Fruit fly (Drosophila melanogaster) whole organism, embryonic: ENCODE measurements around the gene Smvt.

ENCODE experiments used
- ATbp ChIP-seq: fragments of 200-800 bp; sonication (Bioruptor generic); optimal IDR thresholded peaks from 2 replicates; lab custom pipeline; 2017; ENCODE audit warnings: missing biosample characterization, mild to moderate bottlenecking, missing genetic modification characterization, missing genetic modification reagents
- Atf6 ChIP-seq: fragments of 200-800 bp; sonication (Bioruptor generic); IDR thresholded peaks from 2 replicates; pipeline ENCODE4 v1.3.6; 2022; ENCODE audit warnings: missing biosample characterization, missing genetic modification characterization
- Bgb ChIP-seq: fragments of 200-800 bp; sonication (Bioruptor generic); IDR thresholded peaks from 2 replicates; pipeline ENCODE4 v1.3.6; 2022; ENCODE audit warnings: missing biosample characterization, missing genetic modification characterization; ENCODE audit not compliant: partially characterized antibody
- Blimp-1 ChIP-seq: fragments of 200-800 bp; sonication (Bioruptor generic); optimal IDR thresholded peaks from 3 replicates; lab custom pipeline; 2018; ENCODE audit warnings: missing biosample characterization, missing genetic modification characterization, mild to moderate bottlenecking, moderate library complexity, missing genetic modification reagents
- BtbVII ChIP-seq: fragments of 200-800 bp; sonication (Bioruptor generic); optimal IDR thresholded peaks from 3 replicates; lab custom pipeline; 2017; ENCODE audit warnings: missing biosample characterization, mild to moderate bottlenecking, missing genetic modification characterization
- CG10543 ChIP-seq: fragments of 200-800 bp; sonication (Bioruptor generic); optimal IDR thresholded peaks from 3 replicates; lab custom pipeline; 2017; ENCODE audit warnings: missing biosample characterization, mild to moderate bottlenecking, missing genetic modification characterization, moderate library complexity
- CG11560 ChIP-seq: fragments of 200-800 bp; sonication (Bioruptor generic); IDR thresholded peaks from 3 replicates; pipeline ENCODE4 v1.3.6; 2022; ENCODE audit warnings: missing biosample characterization, missing genetic modification characterization
- CG12769 ChIP-seq: fragments of 200-800 bp; sonication (Bioruptor generic); optimal IDR thresholded peaks from 2 replicates; lab custom pipeline; 2019; ENCODE audit warnings: missing biosample characterization, mild to moderate bottlenecking, missing genetic modification characterization, moderate library complexity
- CG13624 ChIP-seq: fragments of 200-800 bp; sonication (Bioruptor generic); optimal IDR thresholded peaks from 2 replicates; lab custom pipeline; 2016; ENCODE audit warnings: missing biosample characterization, missing genetic modification characterization
- CG14965 ChIP-seq: fragments of 200-800 bp; sonication (Bioruptor generic); optimal IDR thresholded peaks from 2 replicates; lab custom pipeline; 2016; ENCODE audit warnings: missing biosample characterization, missing genetic modification characterization, borderline replicate concordance
- CG15011 ChIP-seq: fragments of 200-800 bp; sonication (Bioruptor generic); optimal IDR thresholded peaks from 3 replicates; lab custom pipeline; 2018; ENCODE audit warnings: missing biosample characterization, mild to moderate bottlenecking, missing genetic modification characterization
- CG15073 ChIP-seq: fragments of 200-800 bp; sonication (Bioruptor generic); optimal IDR thresholded peaks from 2 replicates; lab custom pipeline; 2016; ENCODE audit warnings: missing biosample characterization, missing genetic modification characterization
- CG15479 ChIP-seq: fragments of 200-800 bp; sonication (Bioruptor generic); optimal IDR thresholded peaks from 3 replicates; lab custom pipeline; 2019; ENCODE audit warnings: missing biosample characterization, mild to moderate bottlenecking, missing genetic modification characterization, moderate library complexity
- CG15514 ChIP-seq: fragments of 200-800 bp; sonication (Bioruptor generic); optimal IDR thresholded peaks from 3 replicates; lab custom pipeline; 2017; ENCODE audit warnings: missing biosample characterization, missing genetic modification characterization, mild to moderate bottlenecking, moderate library complexity, missing genetic modification reagents
- CG1603 ChIP-seq: fragments of 200-800 bp; sonication (Bioruptor generic); optimal IDR thresholded peaks from 2 replicates; lab custom pipeline; 2019; ENCODE audit warnings: missing biosample characterization, mild to moderate bottlenecking, missing genetic modification characterization, moderate library complexity
- CG3065 ChIP-seq: fragments of 200-800 bp; sonication (Bioruptor generic); optimal IDR thresholded peaks from 2 replicates; lab custom pipeline; 2016; ENCODE audit warnings: missing biosample characterization, missing genetic modification characterization
- CG34376 ChIP-seq: fragments of 200-800 bp; sonication (Bioruptor generic); optimal IDR thresholded peaks from 2 replicates; lab custom pipeline; 2018; ENCODE audit warnings: missing biosample characterization, mild to moderate bottlenecking, missing genetic modification characterization
- CG6683 ChIP-seq: fragments of 200-800 bp; sonication (Bioruptor generic); optimal IDR thresholded peaks from 2 replicates; lab custom pipeline; 2017; ENCODE audit warnings: missing biosample characterization, mild to moderate bottlenecking, missing genetic modification characterization, missing genetic modification reagents
- CG8924 ChIP-seq: fragments of 200-800 bp; optimal IDR thresholded peaks from 3 replicates; lab custom pipeline; 2019; ENCODE audit warnings: missing biosample characterization, mild to moderate bottlenecking, missing genetic modification characterization, moderate library complexity
- CG9932 ChIP-seq: fragments of 200-800 bp; sonication (Bioruptor generic); IDR thresholded peaks from 2 replicates; pipeline ENCODE4 v1.3.6; 2022; ENCODE audit warnings: missing biosample characterization, missing genetic modification characterization
- Dip2 ChIP-seq: fragments of 200-800 bp; sonication (Bioruptor generic); IDR thresholded peaks from 2 replicates; pipeline ENCODE4 v1.3.6; 2022; ENCODE audit warnings: missing biosample characterization, missing genetic modification characterization
- Ets97D ChIP-seq: fragments of 200-800 bp; sonication (Bioruptor generic); optimal IDR thresholded peaks from 3 replicates; lab custom pipeline; 2016; ENCODE audit warnings: missing biosample characterization, missing genetic modification characterization
- Fer1 ChIP-seq: fragments of 200-800 bp; sonication (Bioruptor generic); optimal IDR thresholded peaks from 2 replicates; lab custom pipeline; 2017; ENCODE audit warnings: missing biosample characterization, mild to moderate bottlenecking, missing genetic modification characterization
- H15 ChIP-seq: fragments of 200-800 bp; sonication (Bioruptor generic); IDR thresholded peaks from 3 replicates; pipeline ENCODE4 v1.3.6; 2022; ENCODE audit warnings: missing biosample characterization, missing genetic modification characterization
- HLH4C ChIP-seq: fragments of 200-800 bp; sonication (Bioruptor generic); IDR thresholded peaks from 3 replicates; pipeline ENCODE4 v1.3.6; 2022; ENCODE audit warnings: missing biosample characterization, missing genetic modification characterization; ENCODE audit not compliant: partially characterized antibody
- Hmx ChIP-seq: fragments of 200-800 bp; sonication (Bioruptor generic); optimal IDR thresholded peaks from 2 replicates; lab custom pipeline; 2016; ENCODE audit warnings: missing biosample characterization, missing genetic modification characterization
- Hsf ChIP-seq: fragments of 200-800 bp; sonication (Bioruptor generic); optimal IDR thresholded peaks from 3 replicates; lab custom pipeline; 2016; ENCODE audit warnings: missing biosample characterization, missing genetic modification characterization
- MTF-1 ChIP-seq: fragments of 200-800 bp; sonication (Bioruptor generic); optimal IDR thresholded peaks from 2 replicates; lab custom pipeline; 2018; ENCODE audit warnings: missing biosample characterization, mild to moderate bottlenecking, missing genetic modification characterization, borderline replicate concordance
- Meics ChIP-seq: fragments of 200-800 bp; sonication (Bioruptor generic); optimal IDR thresholded peaks from 2 replicates; lab custom pipeline; 2017; ENCODE audit warnings: missing biosample characterization, mild to moderate bottlenecking, missing genetic modification characterization
- Myb ChIP-seq: fragments of 200-800 bp; sonication (Bioruptor generic); optimal IDR thresholded peaks from 2 replicates; lab custom pipeline; 2016; ENCODE audit warnings: missing biosample characterization, missing genetic modification characterization
- NfI ChIP-seq: fragments of 200-800 bp; sonication (Bioruptor generic); optimal IDR thresholded peaks from 3 replicates; lab custom pipeline; 2018; ENCODE audit warnings: missing biosample characterization, mild to moderate bottlenecking, missing genetic modification characterization, moderate library complexity
- Spps ChIP-seq: fragments of 200-800 bp; sonication (Bioruptor generic); optimal IDR thresholded peaks from 2 replicates; lab custom pipeline; 2018; ENCODE audit warnings: missing biosample characterization, mild to moderate bottlenecking, missing genetic modification characterization
- YL-1 ChIP-seq: fragments of 200-800 bp; sonication (Bioruptor generic); optimal IDR thresholded peaks from 3 replicates; lab custom pipeline; 2017; ENCODE audit warnings: missing biosample characterization, mild to moderate bottlenecking, missing genetic modification characterization
- bigmax ChIP-seq: fragments of 200-800 bp; sonication (Bioruptor generic); optimal IDR thresholded peaks from 2 replicates; lab custom pipeline; 2018; ENCODE audit warnings: missing biosample characterization, mild to moderate bottlenecking, missing genetic modification characterization
- crp ChIP-seq, 2 experiments: fragments of 200-800 bp; sonication (Bioruptor generic); optimal IDR thresholded peaks; 2 replicates in 1 of 2; 3 replicates in 1 of 2; lab custom pipeline; 2017; ENCODE audit warnings: missing biosample characterization in 2 of 2, missing genetic modification characterization in 2 of 2, mild to moderate bottlenecking in 1 of 2, moderate library complexity in 1 of 2
- danr ChIP-seq: fragments of 200-800 bp; sonication (Bioruptor generic); IDR thresholded peaks from 2 replicates; pipeline ENCODE4 v1.3.6; 2022; ENCODE audit warnings: missing biosample characterization, missing genetic modification characterization
- dysf ChIP-seq: fragments of 200-800 bp; sonication (Bioruptor generic); IDR thresholded peaks from 3 replicates; pipeline ENCODE4 v1.3.6; 2022; ENCODE audit warnings: missing biosample characterization, missing genetic modification characterization
- emc ChIP-seq: fragments of 200-800 bp; sonication (Bioruptor generic); optimal IDR thresholded peaks from 2 replicates; lab custom pipeline; 2016; ENCODE audit warnings: missing biosample characterization, missing genetic modification characterization
- exex ChIP-seq: fragments of 200-800 bp; sonication (Bioruptor generic); optimal IDR thresholded peaks from 4 replicates; lab custom pipeline; 2018; ENCODE audit warnings: missing biosample characterization, mild to moderate bottlenecking, missing genetic modification characterization, moderate library complexity
- fru ChIP-seq: fragments of >200 bp; optimal IDR thresholded peaks from 2 replicates; lab custom pipeline; 2017
- gt ChIP-seq: fragments of 200-800 bp; sonication (Bioruptor generic); IDR thresholded peaks from 2 replicates; pipeline ENCODE4 v1.3.6; 2022; ENCODE audit warnings: missing biosample characterization, missing genetic modification characterization
- kah ChIP-seq: fragments of 200-800 bp; sonication (Bioruptor generic); optimal IDR thresholded peaks from 2 replicates; lab custom pipeline; 2018; ENCODE audit warnings: missing biosample characterization, mild to moderate bottlenecking, missing genetic modification characterization
- pum ChIP-seq: fragments of 200-800 bp; sonication (Bioruptor generic); optimal IDR thresholded peaks from 2 replicates; lab custom pipeline; 2016; ENCODE audit warnings: missing biosample characterization, missing genetic modification characterization
- sens ChIP-seq: fragments of 200-800 bp; sonication (Bioruptor generic); peaks from one replicate; lab custom pipeline; 2016; ENCODE audit warnings: missing biosample characterization, missing genetic modification characterization
- sim ChIP-seq: fragments of 200-800 bp; sonication (Bioruptor generic); IDR thresholded peaks from 2 replicates; pipeline ENCODE4 v1.3.6; 2022; ENCODE audit warnings: missing biosample characterization, missing genetic modification characterization
- so ChIP-seq: fragments of 200-800 bp; sonication (Bioruptor generic); IDR thresholded peaks from 3 replicates; pipeline ENCODE4 v1.3.6; 2022; ENCODE audit warnings: missing biosample characterization, missing genetic modification characterization
- tna ChIP-seq: fragments of 200-800 bp; sonication (Bioruptor generic); IDR thresholded peaks from 2 replicates; pipeline ENCODE4 v1.3.6; 2022; ENCODE audit warnings: missing biosample characterization, missing genetic modification characterization; ENCODE audit not compliant: partially characterized antibody
- unpg ChIP-seq: fragments of 200-800 bp; sonication (Bioruptor generic); optimal IDR thresholded peaks from 3 replicates; lab custom pipeline; 2018; ENCODE audit warnings: missing biosample characterization, mild to moderate bottlenecking, missing genetic modification characterization, moderate library complexity
- vfl ChIP-seq: fragments of 200-800 bp; sonication (Bioruptor generic); optimal IDR thresholded peaks from 2 replicates; lab custom pipeline; 2016; ENCODE audit warnings: missing biosample characterization, missing genetic modification characterization

Gene Smvt

dm6 chr3R:31748093-31748996 lies 13.0 kb downstream of the Smvt start (continued):
- TF ChIP-seq gt (GFP tag; lab: Robert Waterston, UW) (no peak), bigmax (GFP tag; lab: Kevin White, UChicago) (no peak), emc (no peak), CG10543 (GFP tag; lab: Kevin White, UChicago) (peak; percentile 77), CG13624 (GFP tag; lab: Kevin White, UChicago) (no peak), MTF-1 (GFP tag; lab: Kevin White, UChicago) (peak; percentile 14), CG3065 (GFP tag; lab: Kevin White, UChicago) (no peak), Spps (no peak), so (GFP tag; lab: Robert Waterston, UW) (no peak), H15 (GFP tag; lab: Robert Waterston, UW) (no peak), Hsf (no peak), CG9932 (GFP tag; lab: Robert Waterston, UW) (no peak), CG8924 (tag; lab: Kevin White, UChicago) (peak; percentile 48), CG1603 (peak; percentile 30), Atf6 (GFP tag; lab: Robert Waterston, UW) (no peak), danr (GFP tag; lab: Robert Waterston, UW) (no peak), Fer1 (GFP tag; lab: Kevin White, UChicago) (peak; percentile 60), CG6683 (GFP tag; lab: Kevin White, UChicago) (no peak), vfl (GFP tag; lab: Kevin White, UChicago) (no peak), Myb (no peak), Bgb (no peak), exex (tag; lab: Kevin White, UChicago) (peak; percentile 59), CG12769 (tag; lab: Kevin White, UChicago) (peak; percentile 68), CG34376 (GFP tag; lab: Kevin White, UChicago) (peak; percentile 20), NfI (no peak), CG15514 (peak; percentile 38), ATbp (no peak), dysf (no peak), sens (GFP tag; lab: Kevin White, UChicago) (peak; percentile 80), Meics (no peak), YL-1 (GFP tag; lab: Kevin White, UChicago) (peak; percentile 51), tna (no peak), Hmx (GFP tag; lab: Kevin White, UChicago) (no peak), Blimp-1 (GFP tag; lab: Kevin White, UChicago) (no peak), kah (GFP tag; lab: Kevin White, UChicago) (peak; percentile 72), unpg (GFP tag; lab: Kevin White, UChicago) (no peak), CG15011 (GFP tag; lab: Kevin White, UChicago) (no peak), Dip2 (GFP tag; lab: Robert Waterston, UW) (no peak), CG15073 (no peak), CG14965 (GFP tag; lab: Kevin White, UChicago) (no peak), HLH4C (no peak), crp (GFP tag; optimal IDR thresholded peaks at IDR 0.05; lab: Kevin White, UChicago) (no peak), fru (lab: Kevin White, UChicago) (peak; percentile 1), pum (GFP tag; lab: Kevin White, UChicago) (no peak), CG11560 (tag; lab: Robert Waterston, UW) (no peak), Ets97D (peak; percentile 34), CG15479 (peak; percentile 95), BtbVII (no peak), sim (no peak)
